Worm (Caenorhabditis elegans) whole organism, L3 larva: ENCODE measurements around the gene pmpl-1.

Experiments used
- R02D3.7 ChIP-seq: fragments of 150-350 bp; optimal IDR thresholded peaks from 2 replicates; lab custom pipeline; 2014; ENCODE audit warnings: missing biosample characterization, missing genetic modification characterization
- aly-2 ChIP-seq: fragments of 150-350 bp; optimal IDR thresholded peaks from 2 replicates; lab custom pipeline; 2014; ENCODE audit warnings: missing biosample characterization, missing genetic modification characterization
- ama-1 ChIP-seq: fragments of 150-350 bp; optimal IDR thresholded peaks from 2 replicates; lab custom pipeline; 2018
- ceh-16 ChIP-seq: sonication (generic microtip); optimal IDR thresholded peaks from 2 replicates; lab custom pipeline; 2017; ENCODE audit warnings: missing biosample characterization, missing genetic modification characterization
- ceh-28 ChIP-seq: fragments of 150-350 bp; optimal IDR thresholded peaks from 2 replicates; lab custom pipeline; 2014; ENCODE audit warnings: missing biosample characterization, missing genetic modification reagents, missing genetic modification characterization
- ceh-82 ChIP-seq: fragments of 150-350 bp; optimal IDR thresholded peaks from 2 replicates; lab custom pipeline; 2014; ENCODE audit warnings: missing biosample characterization, missing genetic modification characterization
- ceh-9 ChIP-seq: sonication (generic microtip); optimal IDR thresholded peaks from 2 replicates; lab custom pipeline; 2018; ENCODE audit warnings: missing biosample characterization, missing genetic modification characterization
- daf-12 ChIP-seq: fragments of 150-350 bp; optimal IDR thresholded peaks from 2 replicates; lab custom pipeline; 2014; ENCODE audit warnings: missing biosample characterization, missing genetic modification reagents, missing genetic modification characterization
- egl-27 ChIP-seq: sonication (generic microtip); optimal IDR thresholded peaks from 4 replicates; lab custom pipeline; 2017; ENCODE audit warnings: missing biosample characterization, missing genetic modification reagents, missing genetic modification characterization
- elt-1 ChIP-seq: fragments of 150-350 bp; optimal IDR thresholded peaks from 2 replicates; lab custom pipeline; 2014; ENCODE audit warnings: missing biosample characterization, missing genetic modification characterization
- eor-1 ChIP-seq, 2 experiments: fragments of 150-350 bp; optimal IDR thresholded peaks; 2 replicates each; lab custom pipeline; 2014 to 2018; ENCODE audit warnings: missing biosample characterization in 2 of 2, missing genetic modification characterization in 2 of 2
- fkh-2 ChIP-seq: fragments of 150-350 bp; optimal IDR thresholded peaks from 2 replicates; lab custom pipeline; 2014; ENCODE audit warnings: missing biosample characterization, missing genetic modification reagents, missing genetic modification characterization
- fos-1 ChIP-seq: fragments of 150-350 bp; optimal IDR thresholded peaks from 2 replicates; lab custom pipeline; 2014; ENCODE audit warnings: missing biosample characterization, missing genetic modification characterization
- jun-1 ChIP-seq: fragments of 150-350 bp; optimal IDR thresholded peaks from 2 replicates; lab custom pipeline; 2014; ENCODE audit warnings: missing biosample characterization, missing genetic modification reagents, missing genetic modification characterization
- lin-15B ChIP-seq: fragments of 150-350 bp; optimal IDR thresholded peaks from 2 replicates; lab custom pipeline; 2014; ENCODE audit warnings: missing biosample characterization, missing genetic modification characterization
- lin-39 ChIP-seq: fragments of 150-350 bp; optimal IDR thresholded peaks from 2 replicates; lab custom pipeline; 2018; ENCODE audit warnings: missing biosample characterization, missing genetic modification reagents, missing genetic modification characterization
- lsy-12 ChIP-seq: sonication (generic microtip); optimal IDR thresholded peaks from 2 replicates; lab custom pipeline; 2016; ENCODE audit warnings: mild to moderate bottlenecking, missing genetic modification characterization, missing compliant biosample characterization
- mdl-1 ChIP-seq: fragments of 150-350 bp; optimal IDR thresholded peaks from 2 replicates; lab custom pipeline; 2014; ENCODE audit warnings: missing biosample characterization, missing genetic modification characterization
- nfya-1 ChIP-seq: sonication (generic microtip); optimal IDR thresholded peaks from 2 replicates; lab custom pipeline; 2017; ENCODE audit warnings: missing genetic modification characterization, mild to moderate bottlenecking, missing compliant biosample characterization, antibody characterized with exemption, moderate library complexity; ENCODE audit not compliant: insufficient read depth
- nhr-11 ChIP-seq: fragments of 150-350 bp; optimal IDR thresholded peaks from 2 replicates; lab custom pipeline; 2014; ENCODE audit warnings: missing biosample characterization, missing genetic modification characterization
- nhr-12 ChIP-seq: fragments of 150-350 bp; optimal IDR thresholded peaks from 2 replicates; lab custom pipeline; 2014; ENCODE audit warnings: missing biosample characterization, missing genetic modification characterization
- nhr-23 ChIP-seq: fragments of 150-350 bp; optimal IDR thresholded peaks from 2 replicates; lab custom pipeline; 2014; ENCODE audit warnings: missing biosample characterization, missing genetic modification reagents, missing genetic modification characterization
- nhr-25 ChIP-seq: sonication (generic microtip); optimal IDR thresholded peaks from 2 replicates; lab custom pipeline; 2017; ENCODE audit warnings: missing biosample characterization, missing genetic modification characterization
- nhr-28 ChIP-seq: fragments of 150-350 bp; optimal IDR thresholded peaks from 2 replicates; lab custom pipeline; 2014; ENCODE audit warnings: missing biosample characterization, missing genetic modification characterization
- nhr-43 ChIP-seq: sonication (generic microtip); optimal IDR thresholded peaks from 2 replicates; lab custom pipeline; 2016; ENCODE audit warnings: mild to moderate bottlenecking, missing genetic modification characterization, missing compliant biosample characterization; ENCODE audit not compliant: poor library complexity, severe bottlenecking
- nhr-76 ChIP-seq: fragments of 150-350 bp; sonication (generic microtip); optimal IDR thresholded peaks from 5 replicates; lab custom pipeline; 2014; ENCODE audit warnings: missing biosample characterization, missing genetic modification characterization
- nhr-77 ChIP-seq: fragments of 150-350 bp; optimal IDR thresholded peaks from 2 replicates; lab custom pipeline; 2014; ENCODE audit warnings: missing biosample characterization, missing genetic modification characterization
- pha-4 ChIP-seq: fragments of 150-350 bp; optimal IDR thresholded peaks from 2 replicates; lab custom pipeline; 2014; ENCODE audit warnings: missing biosample characterization, missing genetic modification reagents, missing genetic modification characterization
- pqm-1 ChIP-seq: fragments of 150-350 bp; optimal IDR thresholded peaks from 2 replicates; lab custom pipeline; 2017; ENCODE audit warnings: missing biosample characterization, missing genetic modification characterization, inconsistent platforms
- sea-2 ChIP-seq: fragments of 150-350 bp; sonication (generic microtip); optimal IDR thresholded peaks from 4 replicates; lab custom pipeline; 2014; ENCODE audit warnings: missing biosample characterization, missing genetic modification reagents, missing genetic modification characterization
- skn-1 ChIP-seq: fragments of 150-350 bp; optimal IDR thresholded peaks from 2 replicates; lab custom pipeline; 2014; ENCODE audit warnings: missing biosample characterization, missing genetic modification characterization
- tbx-2 ChIP-seq: sonication (generic microtip); optimal IDR thresholded peaks from 2 replicates; lab custom pipeline; 2016; ENCODE audit warnings: mild to moderate bottlenecking, missing genetic modification characterization, missing compliant biosample characterization
- unc-39 ChIP-seq: sonication (generic microtip); optimal IDR thresholded peaks from 4 replicates; lab custom pipeline; 2017; ENCODE audit warnings: missing biosample characterization, missing genetic modification characterization
- unc-62 ChIP-seq: fragments of 150-350 bp; sonication (generic microtip); optimal IDR thresholded peaks from 4 replicates; lab custom pipeline; 2014; ENCODE audit warnings: missing biosample characterization, missing genetic modification reagents, missing genetic modification characterization
- zag-1 ChIP-seq: fragments of 150-350 bp; optimal IDR thresholded peaks from 2 replicates; lab custom pipeline; 2014; ENCODE audit warnings: missing biosample characterization, missing genetic modification characterization
- ztf-4 ChIP-seq: fragments of 150-350 bp; optimal IDR thresholded peaks from 2 replicates; lab custom pipeline; 2014; ENCODE audit warnings: missing biosample characterization, missing genetic modification characterization

pmpl-1 gene

DNA sequence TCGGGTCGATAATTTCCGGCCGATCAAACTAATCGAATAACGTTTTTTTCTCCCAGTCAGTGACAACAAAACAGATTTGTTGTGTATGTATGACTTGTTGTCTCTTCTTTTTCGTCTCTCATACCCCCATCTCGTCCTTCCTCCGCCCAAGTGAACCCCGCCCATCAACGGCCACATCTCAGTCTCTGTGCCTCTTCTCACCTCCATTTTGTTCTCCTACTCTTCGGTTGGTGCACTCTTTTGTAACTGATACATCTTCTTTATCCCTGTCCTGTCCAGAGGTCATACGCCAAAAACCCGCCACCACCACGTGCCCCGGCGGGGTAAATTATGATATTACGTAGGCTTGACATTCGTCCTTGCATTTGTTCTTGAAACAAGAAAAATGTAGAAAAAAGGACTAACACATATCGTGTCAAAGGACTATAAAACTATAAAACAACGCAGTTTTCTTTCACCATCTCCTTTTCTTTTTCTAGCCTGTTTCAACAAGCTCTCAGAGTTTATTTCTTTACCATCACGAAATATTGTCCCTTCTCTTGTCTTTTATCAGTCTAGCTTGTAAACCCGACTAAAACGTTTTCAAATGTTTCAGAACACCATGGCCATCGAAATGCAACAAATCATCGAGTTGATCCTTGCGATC, at the start of gene pmpl-1:
pmpl-1 (plus strand) TSS at position 596 of the 646 bp plus-strand sequence.
- TF ChIP-seq ceh-28 (peak; percentile 56), pqm-1 (tag; lab: Kevin White, UChicago) (no peak), nhr-23 (tag; lab: Kevin White, UChicago) (peak; percentile 58), ceh-9 (tag; lab: Kevin White, UChicago) (no peak), nhr-25 (peak; percentile 95), ama-1 (lab: Kevin White, UChicago) (peak; percentile 57), jun-1 (tag; lab: Kevin White, UChicago) (peak; percentile 12), mdl-1 (tag; lab: Kevin White, UChicago) (peak; percentile 57), egl-27 (peak; percentile 2), nhr-43 (tag; lab: Kevin White, UChicago) (peak; percentile 55), lsy-12 (tag; lab: Kevin White, UChicago) (peak; percentile 36), ceh-82 (tag; lab: Kevin White, UChicago) (no peak), daf-12 (no peak), nfya-1 (peak; percentile 26), pha-4 (tag; lab: Kevin White, UChicago) (peak; percentile 31), lin-39 (tag; lab: Kevin White, UChicago) (peak; percentile 58)

DNA sequence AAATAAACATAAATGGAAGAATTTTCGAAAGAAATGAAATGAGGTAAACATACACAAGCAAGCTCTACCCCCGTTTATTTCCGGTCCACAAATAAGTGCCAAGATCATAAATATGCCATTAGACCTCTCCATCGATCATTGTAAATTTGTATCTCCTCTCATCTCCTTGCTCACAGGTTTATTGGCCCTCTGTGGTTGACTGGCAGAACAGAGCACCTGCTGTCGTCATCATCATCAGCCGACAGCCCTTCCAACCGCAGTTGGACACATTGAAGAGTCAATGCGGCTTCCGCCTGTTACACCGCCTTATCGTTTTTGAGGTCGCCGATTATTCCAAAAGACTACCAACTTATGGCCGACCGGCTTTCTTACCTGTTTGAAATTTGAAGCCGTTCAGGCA, 49.2 kb upstream of the pmpl-1 start:
- TF ChIP-seq lin-39 (tag; lab: Kevin White, UChicago) (no peak), tbx-2 (tag; lab: Kevin White, UChicago) (no peak), unc-62 (no peak), nhr-28 (tag; lab: Kevin White, UChicago) (no peak), ama-1 (lab: Kevin White, UChicago) (no peak), fos-1 (tag; lab: Kevin White, UChicago) (no peak), nfya-1 (no peak), elt-1 (tag; lab: Kevin White, UChicago) (no peak), unc-39 (tag; lab: Kevin White, UChicago) (no peak), ceh-16 (tag; lab: Kevin White, UChicago) (no peak), lin-15B (no peak), R02D3.7 (tag; lab: Kevin White, UChicago) (no peak), ztf-4 (tag; lab: Kevin White, UChicago) (no peak), nhr-76 (tag; lab: Kevin White, UChicago) (no peak), nhr-77 (tag; lab: Kevin White, UChicago) (no peak), lsy-12 (tag; lab: Kevin White, UChicago) (no peak), nhr-25 (no peak)
- TF ChIP-seq, all 47 proteins: peak for 0

ce11 chrX:3742223-3742622, 45.6 kb upstream of the pmpl-1 start, which contains the start of gene fkh-2:
Gene fkh-2 (minus strand): TSS chrX:3742323.
- TF ChIP-seq sea-2 (GFP tag; lab: Kevin White, UChicago) (no peak), lin-39 (tag; lab: Kevin White, UChicago) (no peak), nhr-28 (tag; lab: Kevin White, UChicago) (no peak), ama-1 (lab: Kevin White, UChicago) (no peak), aly-2 (tag; lab: Kevin White, UChicago) (no peak), R02D3.7 (tag; lab: Kevin White, UChicago) (no peak), unc-62 (no peak), nhr-11 (no peak), ceh-16 (tag; lab: Kevin White, UChicago) (no peak), ztf-4 (tag; lab: Kevin White, UChicago) (no peak), fkh-2 (tag; lab: Kevin White, UChicago) (no peak)
- TF ChIP-seq, all 47 proteins: peak for 0

DNA sequence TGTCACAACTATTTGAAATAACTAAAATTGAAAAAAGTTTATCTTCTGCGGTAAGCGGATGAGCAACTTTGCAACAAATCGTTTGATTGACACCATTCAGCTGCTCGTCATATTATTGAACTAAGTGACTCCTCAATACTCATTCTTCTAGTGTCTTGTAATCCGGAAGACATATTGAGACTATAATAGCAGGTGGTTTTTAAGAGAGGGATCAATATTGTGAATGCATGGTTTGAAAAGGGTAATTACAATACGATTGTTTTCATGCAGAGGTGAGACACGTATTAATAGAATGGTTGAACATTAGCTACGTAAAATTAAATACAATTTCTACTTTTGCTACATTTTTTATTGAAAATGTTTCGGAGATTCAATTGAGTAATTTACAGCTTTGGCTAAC, 44.6 kb upstream of the pmpl-1 start:
- TF ChIP-seq lsy-12 (tag; lab: Kevin White, UChicago) = no peak
- TF ChIP-seq ama-1 (lab: Kevin White, UChicago) = no peak
- TF ChIP-seq unc-39 (tag; lab: Kevin White, UChicago) = no peak
- no peak for TF ChIP-seq nhr-11
- no peak for TF ChIP-seq nhr-28 (tag; lab: Kevin White, UChicago)

- TF ChIP-seq skn-1 (tag; lab: Kevin White, UChicago) (no peak), tbx-2 (tag; lab: Kevin White, UChicago) (no peak), ceh-28 (no peak), mdl-1 (tag; lab: Kevin White, UChicago) (no peak), sea-2 (GFP tag; lab: Kevin White, UChicago) (no peak), zag-1 (tag; lab: Kevin White, UChicago) (no peak), ztf-4 (tag; lab: Kevin White, UChicago) (no peak), nhr-23 (tag; lab: Kevin White, UChicago) (no peak), lin-39 (tag; lab: Kevin White, UChicago) (no peak), nhr-12 (tag; lab: Kevin White, UChicago) (no peak), nhr-43 (tag; lab: Kevin White, UChicago) (no peak), eor-1 (tag; optimal IDR thresholded peaks at IDR 0.05; lab: Kevin White, UChicago) (no peak)
- TF ChIP-seq, all 47 proteins: peak for 0
Measured at ce11 chrX:3751370-3751769, 36.5 kb upstream of the pmpl-1 start.
